Worm (Caenorhabditis elegans): ENCODE measurements around the gene orc-5.

- no peak for TF ChIP-seq W03F9.2 (tag; optimal IDR thresholded peaks at IDR 0.05)
- TF ChIP-seq him-1 (tag; optimal IDR thresholded peaks at IDR 0.05), result no peak
- TF ChIP-seq dao-5 (tag; optimal IDR thresholded peaks at IDR 0.05), result no peak
Observed at ce11 chrIV:10784085-10784484, 49.7 kb upstream of the orc-5 start.
